Worm (Caenorhabditis elegans) whole organism, L2 larva: ENCODE data around the gene F37A8.2.

ENCODE experiments used
- C34F6.9 ChIP-seq: fragments of 150-350 bp; optimal IDR thresholded peaks from 2 replicates; lab custom pipeline; 2014; ENCODE audit warnings: missing biosample characterization, missing genetic modification characterization
- R02D3.7 ChIP-seq: fragments of 150-350 bp; optimal IDR thresholded peaks from 2 replicates; lab custom pipeline; 2014; ENCODE audit warnings: missing biosample characterization, missing genetic modification characterization
- ZK546.5 ChIP-seq: sonication (generic microtip); optimal IDR thresholded peaks from 2 replicates; lab custom pipeline; 2017; ENCODE audit warnings: missing biosample characterization, missing genetic modification characterization
- aly-2 ChIP-seq: fragments of 150-350 bp; optimal IDR thresholded peaks from 2 replicates; lab custom pipeline; 2014; ENCODE audit warnings: missing biosample characterization, missing genetic modification characterization
- ama-1 ChIP-seq: fragments of 150-350 bp; optimal IDR thresholded peaks from 2 replicates; lab custom pipeline; 2018; ENCODE audit warnings: inconsistent platforms
- ceh-16 ChIP-seq: fragments of 150-350 bp; optimal IDR thresholded peaks from 2 replicates; lab custom pipeline; 2014; ENCODE audit warnings: missing biosample characterization, missing genetic modification characterization
- ceh-82 ChIP-seq: fragments of 150-350 bp; optimal IDR thresholded peaks from 2 replicates; lab custom pipeline; 2014; ENCODE audit warnings: missing biosample characterization, missing genetic modification characterization
- crh-2 ChIP-seq: sonication (generic microtip); optimal IDR thresholded peaks from 2 replicates; lab custom pipeline; 2017; ENCODE audit warnings: missing biosample characterization, missing genetic modification characterization
- egl-27 ChIP-seq: sonication (generic microtip); optimal IDR thresholded peaks from 3 replicates; lab custom pipeline; 2017; ENCODE audit warnings: missing biosample characterization, missing genetic modification reagents, missing genetic modification characterization
- elt-1 ChIP-seq: fragments of 150-350 bp; optimal IDR thresholded peaks from 2 replicates; lab custom pipeline; 2014; ENCODE audit warnings: missing biosample characterization, missing genetic modification characterization
- fos-1 ChIP-seq: fragments of 150-350 bp; optimal IDR thresholded peaks from 2 replicates; lab custom pipeline; 2014; ENCODE audit warnings: missing biosample characterization, missing genetic modification characterization
- gmeb-1 ChIP-seq: fragments of 150-350 bp; optimal IDR thresholded peaks from 2 replicates; lab custom pipeline; 2014; ENCODE audit warnings: missing biosample characterization, missing genetic modification characterization
- lin-11 ChIP-seq: fragments of 150-350 bp; sonication (generic microtip); optimal IDR thresholded peaks from 2 replicates; lab custom pipeline; 2014; ENCODE audit warnings: missing biosample characterization, missing genetic modification characterization, inconsistent platforms, mixed read lengths
- lin-39 ChIP-seq: fragments of 150-350 bp; optimal IDR thresholded peaks from 2 replicates; lab custom pipeline; 2014; ENCODE audit warnings: missing biosample characterization, missing genetic modification reagents, missing genetic modification characterization
- lsy-2 ChIP-seq, 2 experiments: fragments of 150-350 bp in 1 of 2; sonication (generic microtip) in 1 of 2; optimal IDR thresholded peaks; 2 replicates each; lab custom pipeline; 2014 to 2017; ENCODE audit warnings: missing biosample characterization in 2 of 2, missing genetic modification characterization in 2 of 2
- mab-5 ChIP-seq: fragments of 150-350 bp; optimal IDR thresholded peaks from 2 replicates; lab custom pipeline; 2014; ENCODE audit warnings: missing biosample characterization, missing genetic modification characterization
- nhr-10 ChIP-seq: sonication (generic microtip); optimal IDR thresholded peaks from 2 replicates; lab custom pipeline; 2017; ENCODE audit warnings: missing biosample characterization, missing genetic modification characterization
- nhr-11 ChIP-seq: fragments of 150-350 bp; optimal IDR thresholded peaks from 2 replicates; lab custom pipeline; 2014; ENCODE audit warnings: missing biosample characterization, missing genetic modification characterization
- nhr-12 ChIP-seq: fragments of 150-350 bp; optimal IDR thresholded peaks from 2 replicates; lab custom pipeline; 2014; ENCODE audit warnings: missing biosample characterization, missing genetic modification characterization
- nhr-21 ChIP-seq: fragments of 150-350 bp; optimal IDR thresholded peaks from 2 replicates; lab custom pipeline; 2014; ENCODE audit warnings: missing biosample characterization, missing genetic modification characterization
- nhr-23 ChIP-seq: fragments of 150-350 bp; optimal IDR thresholded peaks from 2 replicates; lab custom pipeline; 2014; ENCODE audit warnings: missing biosample characterization, missing genetic modification reagents, missing genetic modification characterization
- nhr-25 ChIP-seq: fragments of 150-350 bp; sonication (generic microtip); optimal IDR thresholded peaks from 3 replicates; lab custom pipeline; 2014; ENCODE audit warnings: missing biosample characterization, missing genetic modification characterization
- nhr-6 ChIP-seq: fragments of 150-350 bp; optimal IDR thresholded peaks from 2 replicates; lab custom pipeline; 2014; ENCODE audit warnings: missing biosample characterization, missing genetic modification characterization
- nhr-77 ChIP-seq: fragments of 150-350 bp; optimal IDR thresholded peaks from 2 replicates; lab custom pipeline; 2014; ENCODE audit warnings: missing biosample characterization, missing genetic modification characterization
- peb-1 ChIP-seq: fragments of 150-350 bp; optimal IDR thresholded peaks from 2 replicates; lab custom pipeline; 2014; ENCODE audit warnings: missing biosample characterization, missing genetic modification characterization
- sma-3 ChIP-seq: sonication (generic microtip); optimal IDR thresholded peaks from 2 replicates; lab custom pipeline; 2016; ENCODE audit warnings: missing genetic modification reagents, missing genetic modification characterization, missing compliant biosample characterization
- sma-9 ChIP-seq, 2 experiments: fragments of 150-350 bp in 1 of 2; sonication (generic microtip) in 1 of 2; optimal IDR thresholded peaks; 2 replicates each; lab custom pipeline; 2014 to 2016; ENCODE audit warnings: missing genetic modification characterization in 2 of 2, mild to moderate bottlenecking in 1 of 2, missing biosample characterization in 1 of 2, missing compliant biosample characterization in 1 of 2, missing genetic modification reagents in 1 of 2, moderate library complexity in 1 of 2
- snpc-4 ChIP-seq: fragments of 150-350 bp; optimal IDR thresholded peaks from 2 replicates; lab custom pipeline; 2014; ENCODE audit warnings: missing biosample characterization, missing genetic modification characterization
- unc-39 ChIP-seq: fragments of 150-350 bp; optimal IDR thresholded peaks from 2 replicates; lab custom pipeline; 2014; ENCODE audit warnings: missing biosample characterization, missing genetic modification characterization
- unc-55 ChIP-seq: fragments of 150-350 bp; sonication (generic microtip); optimal IDR thresholded peaks from 3 replicates; lab custom pipeline; 2014; ENCODE audit warnings: missing biosample characterization, missing genetic modification reagents, missing genetic modification characterization
- zag-1 ChIP-seq: fragments of 150-350 bp; optimal IDR thresholded peaks from 2 replicates; lab custom pipeline; 2014; ENCODE audit warnings: missing biosample characterization, missing genetic modification characterization
- ztf-1 ChIP-seq: fragments of 200-800 bp; sonication (Bioruptor generic); conservative IDR thresholded peaks from 2 replicates; pipeline ENCODE4 v1.3.6; 2022; ENCODE audit warnings: missing genetic modification characterization, missing compliant biosample characterization
- ztf-11 ChIP-seq: sonication (generic microtip); optimal IDR thresholded peaks from 2 replicates; lab custom pipeline; 2017; ENCODE audit warnings: missing biosample characterization, missing genetic modification characterization
- ztf-4 ChIP-seq: fragments of 150-350 bp; optimal IDR thresholded peaks from 2 replicates; lab custom pipeline; 2014; ENCODE audit warnings: missing biosample characterization, missing genetic modification characterization

F37A8.2 gene

DNA sequence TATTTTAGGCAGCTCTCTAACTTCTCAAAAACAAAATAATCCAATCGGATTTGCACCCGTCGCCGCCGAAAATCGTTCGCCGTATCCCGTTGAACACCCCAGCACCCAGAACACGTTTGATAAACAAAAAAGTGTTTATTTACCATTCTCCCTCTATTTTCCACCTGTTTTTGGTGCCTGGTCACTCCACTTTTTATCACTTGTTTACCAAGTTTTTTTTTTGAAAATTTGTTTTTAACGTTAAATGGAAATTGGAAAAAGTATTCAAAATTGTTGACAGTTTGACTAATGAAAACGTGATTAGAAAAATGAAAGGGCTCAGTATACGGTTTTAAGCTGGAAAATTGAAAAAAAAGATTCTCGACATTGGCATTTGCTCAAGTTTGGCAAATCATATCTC is 43.7 kb upstream of the F37A8.2 start:
- TF ChIP-seq nhr-25 (tag; lab: Kevin White, UChicago): no peak
- no peak for TF ChIP-seq ceh-16 (tag; lab: Kevin White, UChicago)
- TF ChIP-seq nhr-10 (tag; lab: Kevin White, UChicago): no peak
- no peak for TF ChIP-seq nhr-21 (tag; lab: Kevin White, UChicago)
- no peak for TF ChIP-seq R02D3.7
- TF ChIP-seq fos-1 (tag; lab: Kevin White, UChicago): no peak
- TF ChIP-seq gmeb-1 (tag; lab: Kevin White, UChicago): no peak
- no peak for TF ChIP-seq nhr-6 (tag; lab: Kevin White, UChicago)
- TF ChIP-seq sma-3 (GFP tag; lab: Kevin White, UChicago): no peak
- TF ChIP-seq ZK546.5 (tag; lab: Kevin White, UChicago): no peak
- no peak for TF ChIP-seq lin-11 (tag; lab: Kevin White, UChicago)
- TF ChIP-seq mab-5 (tag; lab: Kevin White, UChicago): no peak

DNA sequence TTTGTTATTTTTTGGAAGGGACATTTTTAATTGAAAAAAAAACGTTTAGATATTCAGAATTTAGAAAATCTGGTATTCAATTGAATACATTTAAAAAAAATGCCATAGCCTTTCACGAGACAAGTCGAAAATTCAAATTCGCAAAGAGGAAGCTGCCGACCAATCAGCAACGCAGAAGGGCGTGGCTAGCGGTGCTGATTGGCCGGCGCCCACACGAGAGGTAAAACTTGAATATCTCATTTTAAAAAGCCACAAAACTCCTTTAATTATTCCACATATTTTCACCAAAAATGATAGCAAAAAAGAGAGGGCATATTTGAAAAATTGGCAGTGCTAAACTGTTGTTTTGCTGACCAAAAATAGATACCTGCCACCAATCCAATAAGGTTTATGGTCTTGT is 43.2 kb upstream of the F37A8.2 start:
- TF ChIP-seq unc-55 (GFP tag; lab: Kevin White, UChicago): no peak
- TF ChIP-seq lin-39 (tag; lab: Kevin White, UChicago): no peak
- TF ChIP-seq nhr-12 (tag; lab: Kevin White, UChicago): no peak
- TF ChIP-seq nhr-11 (tag; lab: Kevin White, UChicago): no peak
- TF ChIP-seq nhr-23 (tag; lab: Kevin White, UChicago): no peak
- no peak for TF ChIP-seq peb-1

DNA sequence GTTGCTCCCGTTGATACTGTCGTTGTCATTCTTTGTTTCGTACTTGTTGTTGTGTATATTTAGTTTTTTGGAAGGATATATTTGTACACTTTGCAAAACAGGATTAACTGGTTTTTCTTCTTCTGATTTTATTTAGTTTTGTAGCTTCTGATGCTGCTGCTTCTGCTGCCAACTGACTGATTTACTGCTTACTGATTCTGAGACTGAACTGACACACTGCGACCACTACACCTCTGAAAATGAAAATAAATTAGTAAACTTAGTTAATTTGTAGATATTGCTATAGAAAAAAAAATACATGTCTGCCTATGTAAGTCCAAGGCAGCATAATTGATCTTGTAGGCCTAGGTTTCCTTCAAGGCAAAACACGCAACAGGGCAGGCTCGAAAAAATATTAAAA is 41.4 kb upstream of the F37A8.2 start, which contains the start of gene R10E9.4:
Gene R10E9.4 (minus strand): TSS at position 101 of the 400 bp plus-strand sequence.
- TF ChIP-seq ama-1 (lab: Kevin White, UChicago) (no peak), unc-39 (tag; lab: Kevin White, UChicago) (no peak), R02D3.7 (no peak), nhr-77 (no peak)

DNA sequence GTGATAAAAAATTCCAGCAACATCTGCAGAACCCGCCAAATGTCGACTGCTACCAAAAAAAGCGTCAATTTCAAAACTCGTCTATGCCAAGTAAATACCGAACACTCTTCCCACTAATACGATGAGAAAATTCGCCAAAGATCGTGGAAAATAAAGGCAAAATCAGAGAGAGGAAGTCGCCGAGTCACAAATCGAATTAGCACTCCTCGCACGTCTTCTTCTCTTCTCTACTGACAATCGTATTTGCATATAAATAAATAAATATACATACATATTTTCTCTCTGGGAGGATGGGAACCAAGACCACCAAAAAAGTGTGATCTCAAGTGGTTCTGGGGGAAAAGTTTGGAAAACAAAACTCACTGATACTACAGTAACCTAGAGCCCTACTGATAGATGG is 39.1 kb upstream of the F37A8.2 start:
- TF ChIP-seq gmeb-1 (tag; lab: Kevin White, UChicago): no peak
- no peak for TF ChIP-seq unc-39 (tag; lab: Kevin White, UChicago)
- no peak for TF ChIP-seq ztf-1 (GFP tag; lab: Robert Waterston, UW)

DNA sequence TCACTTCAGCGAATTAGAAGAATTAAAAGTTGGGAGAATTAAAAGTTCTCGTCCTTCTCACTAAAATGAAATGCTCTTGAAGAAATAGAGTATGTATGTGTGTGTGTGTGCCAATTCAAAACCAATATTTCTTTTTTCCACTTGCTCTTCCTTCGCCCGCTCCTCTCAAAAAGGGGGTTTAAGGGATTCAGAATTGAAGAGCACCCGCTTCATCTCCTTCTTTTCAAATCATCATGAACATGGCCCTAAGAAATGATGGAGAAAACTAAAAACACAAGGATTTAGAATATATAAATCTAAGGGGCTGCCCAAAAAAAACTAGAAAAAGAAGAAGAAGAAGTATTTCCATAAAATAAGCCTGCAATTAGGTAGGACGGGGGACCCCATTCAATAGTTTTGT is 37.8 kb upstream of the F37A8.2 start:
- no peak for TF ChIP-seq fos-1 (tag; lab: Kevin White, UChicago)
- TF ChIP-seq ama-1 (lab: Kevin White, UChicago): no peak
- TF ChIP-seq egl-27 (tag; lab: Kevin White, UChicago): no peak
- TF ChIP-seq nhr-21 (tag; lab: Kevin White, UChicago): no peak
- no peak for TF ChIP-seq nhr-6 (tag; lab: Kevin White, UChicago)
- TF ChIP-seq sma-9 (GFP tag; optimal IDR thresholded peaks at IDR 0.05; lab: Kevin White, UChicago): no peak
- TF ChIP-seq sma-9 (tag; optimal IDR thresholded peaks at IDR 0.05; lab: Kevin White, UChicago): no peak
- no peak for TF ChIP-seq peb-1
- TF ChIP-seq lsy-2 (tag; optimal IDR thresholded peaks at IDR 0.05; lab: Kevin White, UChicago): no peak
- TF ChIP-seq crh-2 (tag; lab: Kevin White, UChicago): no peak
- no peak for TF ChIP-seq gmeb-1 (tag; lab: Kevin White, UChicago)
- TF ChIP-seq nhr-11 (tag; lab: Kevin White, UChicago): no peak
- no peak for TF ChIP-seq sma-3 (GFP tag; lab: Kevin White, UChicago)
- no peak for TF ChIP-seq elt-1
- TF ChIP-seq ztf-11 (tag; lab: Kevin White, UChicago): no peak
- no peak for TF ChIP-seq ceh-82 (tag; lab: Kevin White, UChicago)
- TF ChIP-seq zag-1: peak; percentile 16
- TF ChIP-seq R02D3.7: no peak
- no peak for TF ChIP-seq C34F6.9 (tag; lab: Kevin White, UChicago)
- peak; percentile 42 for TF ChIP-seq unc-55 (GFP tag; lab: Kevin White, UChicago)
- TF ChIP-seq aly-2: no peak
- TF ChIP-seq snpc-4 (tag; lab: Kevin White, UChicago): no peak
- no peak for TF ChIP-seq nhr-23 (tag; lab: Kevin White, UChicago)
- TF ChIP-seq lin-39 (tag; lab: Kevin White, UChicago): peak; percentile 7
- TF ChIP-seq ztf-4 (tag; lab: Kevin White, UChicago): no peak
